Fruit fly (Drosophila melanogaster): Measurements from ENCODE around the gene Pgam5.

dm6 chrX:1908757-1909156, 35.4 kb upstream of the Pgam5 start, which contains the start of the genes Edem1 and Rbcn-3B:
- TF ChIP-seq Vsx2 (GFP tag; optimal IDR thresholded peaks at IDR 0.05; ENCODE audit: partially characterized antibody) (no peak), psq (GFP tag; optimal IDR thresholded peaks at IDR 0.05) (no peak), br (GFP tag; optimal IDR thresholded peaks at IDR 0.05) (no peak), jim (GFP tag; optimal IDR thresholded peaks at IDR 0.05) (no peak), Hnf4 (GFP tag; optimal IDR thresholded peaks at IDR 0.05) (no peak), OdsH (GFP tag; optimal IDR thresholded peaks at IDR 0.05) (no peak), Sp1 (GFP tag; optimal IDR thresholded peaks at IDR 0.05) (peak; percentile 10), Jra (GFP tag; optimal IDR thresholded peaks at IDR 0.05) (no peak), usp (GFP tag; optimal IDR thresholded peaks at IDR 0.05) (no peak), Hr78 (GFP tag; optimal IDR thresholded peaks at IDR 0.05) (no peak), sage (GFP tag; optimal IDR thresholded peaks at IDR 0.05) (no peak), fru (GFP tag; optimal IDR thresholded peaks at IDR 0.05) (no peak), rgr (GFP tag; optimal IDR thresholded peaks at IDR 0.05) (no peak), N (GFP tag; optimal IDR thresholded peaks at IDR 0.05) (no peak)
